Fruit fly (Drosophila melanogaster): ENCODE results near the gene PolA2.

The PolA2 gene

dm6 chr3R:27288202-27289135 lies 49.5 kb downstream of the PolA2 start, which contains the start of the genes bigmax and Hmu (continued):
- no peak for TF ChIP-seq lov (optimal IDR thresholded peaks at IDR 0.05)
- no peak for TF ChIP-seq lov (GFP tag; IDR thresholded peaks at IDR 0.05)
- peak; percentile 83 for TF ChIP-seq CG10366 (GFP tag; IDR thresholded peaks at IDR 0.05)
- peak; percentile 88 for TF ChIP-seq Bteb2 (GFP tag; optimal IDR thresholded peaks at IDR 0.05)
- TF ChIP-seq CG6272 (GFP tag; IDR thresholded peaks at IDR 0.05), result peak; percentile 80
- no peak for TF ChIP-seq usp (GFP tag; optimal IDR thresholded peaks at IDR 0.05)
- peak; percentile 61 for TF ChIP-seq Six4 (GFP tag; optimal IDR thresholded peaks at IDR 0.05)
- TF ChIP-seq CG12071 (GFP tag; optimal IDR thresholded peaks at IDR 0.05), result peak; percentile 67
- TF ChIP-seq D19B (GFP tag; optimal IDR thresholded peaks at IDR 0.05), result peak; percentile 53
- peak; percentile 61 for TF ChIP-seq E2f2 (GFP tag; IDR thresholded peaks at IDR 0.05)
- TF ChIP-seq CG15696 (tag; optimal IDR thresholded peaks at IDR 0.05), result peak; percentile 62
- TF ChIP-seq tap (tag; optimal IDR thresholded peaks at IDR 0.05), result peak; percentile 55
- peak; percentile 71; the same call in 1 of the 3 replicates for TF ChIP-seq otp (GFP tag; IDR thresholded peaks at IDR 0.05)
- TF ChIP-seq CG7357 (GFP tag; IDR thresholded peaks at IDR 0.05), result peak; percentile 69; the same call in 2 of the 3 replicates
- peak; percentile 83 for TF ChIP-seq sug (tag; optimal IDR thresholded peaks at IDR 0.05)
- TF ChIP-seq ERR (GFP tag; optimal IDR thresholded peaks at IDR 0.05), result peak; percentile 86
- TF ChIP-seq Gug (GFP tag; IDR thresholded peaks at IDR 0.05), result peak; percentile 78
- TF ChIP-seq Neu2 (GFP tag; optimal IDR thresholded peaks at IDR 0.05; ENCODE audit: borderline replicate concordance), result peak; percentile 39
- peak; percentile 62; the same call in 1 of the 2 replicates for TF ChIP-seq CG14667 (GFP tag; IDR thresholded peaks at IDR 0.05)
- TF ChIP-seq cato (GFP tag; optimal IDR thresholded peaks at IDR 0.05; ENCODE audit: borderline replicate concordance), result peak; percentile 4
- TF ChIP-seq zen2 (GFP tag; IDR thresholded peaks at IDR 0.05; ENCODE audit: partially characterized antibody), result peak; percentile 81; the same call in 2 of the 3 replicates
- peak; percentile 86 for TF ChIP-seq CG11456 (GFP tag; IDR thresholded peaks at IDR 0.05)
- peak; percentile 84 for TF ChIP-seq maf-S (GFP tag; optimal IDR thresholded peaks at IDR 0.05)
- peak; percentile 80 for TF ChIP-seq CG11504 (tag; optimal IDR thresholded peaks at IDR 0.05)
- TF ChIP-seq Poxn (GFP tag; IDR thresholded peaks at IDR 0.05), result no peak
- TF ChIP-seq CG10321 (GFP tag; IDR thresholded peaks at IDR 0.05), result no peak
- TF ChIP-seq CG16813 (GFP tag; IDR thresholded peaks at IDR 0.05; ENCODE audit: partially characterized antibody), result peak; percentile 95
- TF ChIP-seq ind (GFP tag; optimal IDR thresholded peaks at IDR 0.05), result peak; percentile 89
- TF ChIP-seq Ets65A (GFP tag), result peak; percentile 98
- TF ChIP-seq seq (GFP tag; IDR thresholded peaks at IDR 0.05), result peak; percentile 64
- peak; percentile 60 for TF ChIP-seq CG16779 (GFP tag; IDR thresholded peaks at IDR 0.05)
- peak; percentile 67; the same call in 1 of the 3 replicates for TF ChIP-seq CG11093 (GFP tag; IDR thresholded peaks at IDR 0.05)
- peak; percentile 81 for TF ChIP-seq ssp (GFP tag; IDR thresholded peaks at IDR 0.05)
- peak; percentile 85 for TF ChIP-seq tx (GFP tag; optimal IDR thresholded peaks at IDR 0.05)
- peak; percentile 78 for TF ChIP-seq E2f1 (GFP tag; IDR thresholded peaks at IDR 0.05)
- TF ChIP-seq CG6765 (GFP tag; optimal IDR thresholded peaks at IDR 0.05), result no peak
- peak; percentile 61 for TF ChIP-seq disco-r (GFP tag; optimal IDR thresholded peaks at IDR 0.05)
- peak; percentile 92 for TF ChIP-seq CG8944 (GFP tag; optimal IDR thresholded peaks at IDR 0.05)
- TF ChIP-seq dysf (GFP tag; IDR thresholded peaks at IDR 0.05), result peak; percentile 84
- peak; percentile 83 for TF ChIP-seq Sox102F (GFP tag; optimal IDR thresholded peaks at IDR 0.05)
- peak; percentile 32 for TF ChIP-seq CG3407 (GFP tag; optimal IDR thresholded peaks at IDR 0.05)
- TF ChIP-seq HHEX (GFP tag; optimal IDR thresholded peaks at IDR 0.05), result peak; percentile 74
- TF ChIP-seq repo (GFP tag; optimal IDR thresholded peaks at IDR 0.05), result peak; percentile 81
- TF ChIP-seq grau (tag; optimal IDR thresholded peaks at IDR 0.05), result peak; percentile 85
- TF ChIP-seq CG8290 (GFP tag; optimal IDR thresholded peaks at IDR 0.05), result peak; percentile 77
- TF ChIP-seq CG8290 (tag; optimal IDR thresholded peaks at IDR 0.05), result peak in 1 of 2 experiments; percentile 93
- TF ChIP-seq CG10959 (GFP tag; IDR thresholded peaks at IDR 0.05), result peak; percentile 40; the same call in 1 of the 2 replicates
- TF ChIP-seq Gsc (GFP tag; IDR thresholded peaks at IDR 0.05), result no peak
- peak; percentile 45; the same call in 1 of the 2 replicates for TF ChIP-seq Nf-YA (GFP tag; IDR thresholded peaks at IDR 0.05)
- TF ChIP-seq btn (GFP tag; optimal IDR thresholded peaks at IDR 0.05), result no peak

All from whole organism, embryonic.